Worm (Caenorhabditis elegans): ENCODE results near the gene fbxa-107.

DNA sequence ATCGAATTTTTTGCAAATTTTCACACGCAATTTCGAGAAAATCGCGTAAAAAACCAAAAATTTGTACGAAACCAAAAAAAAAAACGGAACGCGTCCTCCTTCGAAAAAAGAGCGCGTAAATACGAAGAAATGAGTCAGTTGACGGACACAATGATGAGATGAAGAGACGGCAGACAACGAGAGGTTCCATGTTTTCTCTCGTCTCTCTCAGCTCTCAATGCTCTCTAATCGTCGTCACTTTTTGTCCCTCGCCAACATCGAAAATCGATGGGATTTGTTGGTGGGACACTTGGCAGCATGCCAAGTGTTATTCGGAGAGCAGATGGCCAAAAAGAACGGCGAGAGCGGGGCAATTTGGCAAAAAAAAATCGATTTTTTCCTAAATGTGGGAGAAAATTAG lies 44.6 kb upstream of the fbxa-107 start:
- TF ChIP-seq dao-5 (tag; optimal IDR thresholded peaks at IDR 0.05) (no peak), him-1 (tag; optimal IDR thresholded peaks at IDR 0.05) (peak; percentile 2), W03F9.2 (tag; optimal IDR thresholded peaks at IDR 0.05) (peak; percentile 6)
